Fruit fly (Drosophila melanogaster): ENCODE data around the gene Dci.
A peak's percentile ranks its signal among the peaks of the same experiment; 100 is the strongest.

Gene Dci

DNA sequence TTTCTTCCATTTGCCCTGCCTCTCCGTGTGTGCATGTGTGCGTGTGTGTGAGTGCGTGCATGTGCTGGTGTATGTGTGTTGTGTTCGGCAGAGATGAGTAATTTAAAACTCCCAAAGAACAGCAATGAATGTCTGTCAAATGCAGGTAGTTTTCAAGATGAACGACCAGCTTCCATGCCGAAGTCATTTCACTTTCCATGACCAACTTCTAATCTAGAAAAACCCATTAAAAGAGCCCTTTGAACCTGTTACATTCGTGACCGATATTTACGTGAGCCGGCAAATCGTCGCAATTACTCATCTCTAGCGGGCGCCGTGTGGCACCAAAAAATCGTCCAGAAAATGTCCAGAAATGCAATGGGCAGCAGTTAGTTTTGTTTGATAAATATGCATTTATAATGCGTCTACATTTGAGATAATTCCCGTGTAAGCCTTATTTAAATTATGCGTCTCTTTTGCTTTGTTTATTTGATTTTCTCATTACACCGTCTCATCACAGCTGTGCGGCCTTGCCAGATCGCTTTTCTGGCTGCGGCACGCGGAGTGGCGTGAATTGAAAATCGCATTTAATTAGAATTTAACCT lies 21.3 kb downstream of the Dci start (continued):
- TF ChIP-seq dan (GFP tag; IDR thresholded peaks at IDR 0.05) (no peak), cwo (GFP tag; optimal IDR thresholded peaks at IDR 0.05) (no peak), CG5953 (GFP tag; IDR thresholded peaks at IDR 0.05) (no peak), CG6683 (GFP tag; optimal IDR thresholded peaks at IDR 0.05) (no peak), Camta (GFP tag; optimal IDR thresholded peaks at IDR 0.05) (peak; percentile 20), tio (GFP tag; optimal IDR thresholded peaks at IDR 0.05) (no peak), Hmx (GFP tag; optimal IDR thresholded peaks at IDR 0.05) (no peak), CHES-1-like (GFP tag; optimal IDR thresholded peaks at IDR 0.05) (peak; percentile 80), pho (GFP tag; optimal IDR thresholded peaks at IDR 0.05) (peak; percentile 47), CG6254 (GFP tag; optimal IDR thresholded peaks at IDR 0.05) (no peak), TFAM (GFP tag; optimal IDR thresholded peaks at IDR 0.05) (no peak), Abd-B (GFP tag; optimal IDR thresholded peaks at IDR 0.05) (peak; percentile 62), bowl (GFP tag; IDR thresholded peaks at IDR 0.05) (no peak), p53 (GFP tag; optimal IDR thresholded peaks at IDR 0.05) (no peak), Sox100B (GFP tag; optimal IDR thresholded peaks at IDR 0.05) (no peak), CG18619 (GFP tag; optimal IDR thresholded peaks at IDR 0.05) (no peak), Hr51 (GFP tag; optimal IDR thresholded peaks at IDR 0.05) (peak in 1 of 2 experiments; percentile 37), CG10209 (GFP tag; optimal IDR thresholded peaks at IDR 0.05) (no peak), sr (GFP tag; IDR thresholded peaks at IDR 0.05) (no peak), CG3838 (GFP tag; optimal IDR thresholded peaks at IDR 0.05) (no peak), crp (GFP tag; optimal IDR thresholded peaks at IDR 0.05) (peak in 1 of 2 experiments; percentile 71), ro (GFP tag; IDR thresholded peaks at IDR 0.05) (no peak), E2f1 (GFP tag; IDR thresholded peaks at IDR 0.05) (0 out of 2 replicates have a peak, but pooled peaks have one; percentile 17), hbn (GFP tag; IDR thresholded peaks at IDR 0.05; ENCODE audit: partially characterized antibody) (peak; percentile 74), Elba2 (GFP tag; optimal IDR thresholded peaks at IDR 0.05) (no peak), slou (GFP tag; optimal IDR thresholded peaks at IDR 0.05) (no peak), CG31224 (GFP tag; IDR thresholded peaks at IDR 0.05) (no peak), CG1233 (GFP tag; optimal IDR thresholded peaks at IDR 0.05) (no peak), sc (optimal IDR thresholded peaks at IDR 0.05) (no peak), sc (GFP tag; optimal IDR thresholded peaks at IDR 0.05) (no peak), B-H2 (GFP tag; optimal IDR thresholded peaks at IDR 0.05) (no peak), CG12942 (GFP tag; optimal IDR thresholded peaks at IDR 0.05) (peak; percentile 11), ftz-f1 (GFP tag; optimal IDR thresholded peaks at IDR 0.05) (no peak), CTCF (GFP tag; optimal IDR thresholded peaks at IDR 0.05) (no peak), CG8765 (GFP tag; IDR thresholded peaks at IDR 0.05) (no peak), crc (GFP tag; optimal IDR thresholded peaks at IDR 0.05) (no peak), unpg (GFP tag; optimal IDR thresholded peaks at IDR 0.05) (no peak), Spps (tag; optimal IDR thresholded peaks at IDR 0.05) (no peak), Mes4 (GFP tag; optimal IDR thresholded peaks at IDR 0.05) (peak; percentile 19), CG10431 (GFP tag; optimal IDR thresholded peaks at IDR 0.05) (no peak), lilli (GFP tag; optimal IDR thresholded peaks at IDR 0.05) (peak; percentile 66), CG3163 (GFP tag; optimal IDR thresholded peaks at IDR 0.05) (peak; percentile 24), BEAF-32 (GFP tag; optimal IDR thresholded peaks at IDR 0.05) (peak; percentile 91), CG9817 (tag; optimal IDR thresholded peaks at IDR 0.05) (peak; percentile 50), CG6813 (GFP tag; optimal IDR thresholded peaks at IDR 0.05) (no peak), ase (GFP tag; IDR thresholded peaks at IDR 0.05) (no peak), YL-1 (GFP tag; optimal IDR thresholded peaks at IDR 0.05) (peak; percentile 56), chif (GFP tag; optimal IDR thresholded peaks at IDR 0.05) (peak in 1 of 2 experiments; percentile 25), amos (GFP tag; IDR thresholded peaks at IDR 0.05; ENCODE audit: partially characterized antibody) (peak; percentile 76), ewg (GFP tag; optimal IDR thresholded peaks at IDR 0.05) (no peak), CG43689 (GFP tag; IDR thresholded peaks at IDR 0.05) (no peak)

All from whole organism, embryonic.